Fruit fly (Drosophila melanogaster): ENCODE results near the gene PK1-R.

The PK1-R gene

dm6 chr3R:14061049-14061987, 41.6 kb downstream of the PK1-R start:
- TF ChIP-seq noc (tag; optimal IDR thresholded peaks at IDR 0.05): no peak

dm6 chr3R:14060399-14060798, 42.5 kb downstream of the PK1-R start:
- no peak for TF ChIP-seq noc (tag; optimal IDR thresholded peaks at IDR 0.05)

- TF ChIP-seq noc (tag; optimal IDR thresholded peaks at IDR 0.05): no peak
Observed at dm6 chr3R:14059703-14060300, 43.1 kb downstream of the PK1-R start.

- peak; percentile 48 for TF ChIP-seq noc (tag; optimal IDR thresholded peaks at IDR 0.05)
Observed at dm6 chr3R:14058531-14059431, 44.1 kb downstream of the PK1-R start.

dm6 chr3R:14057132-14057855, 45.6 kb downstream of the PK1-R start:
- no peak for TF ChIP-seq noc (tag; optimal IDR thresholded peaks at IDR 0.05)

dm6 chr3R:14056320-14057053, 46.4 kb downstream of the PK1-R start, which contains the start of gene foxo:
Gene foxo (plus strand): TSS chr3R:14056945.
- TF ChIP-seq noc (tag; optimal IDR thresholded peaks at IDR 0.05): peak; percentile 94

dm6 chr3R:14055944-14056319, 47.0 kb downstream of the PK1-R start:
- TF ChIP-seq noc (tag; optimal IDR thresholded peaks at IDR 0.05): no peak

- TF ChIP-seq noc (tag; optimal IDR thresholded peaks at IDR 0.05): no peak
Observed at dm6 chr3R:14054103-14054502, 48.8 kb downstream of the PK1-R start.

dm6 chr3R:14053037-14053808, 49.7 kb downstream of the PK1-R start:
- TF ChIP-seq noc (tag; optimal IDR thresholded peaks at IDR 0.05): peak; percentile 98

- TF ChIP-seq noc (tag; optimal IDR thresholded peaks at IDR 0.05): peak; percentile 84
Observed at dm6 chr3R:14052182-14053036, 50.5 kb downstream of the PK1-R start.

- peak; percentile 74 for TF ChIP-seq noc (tag; optimal IDR thresholded peaks at IDR 0.05)
Observed at dm6 chr3R:14051391-14051852, 51.5 kb downstream of the PK1-R start.

dm6 chr3R:14050556-14051170, 52.3 kb downstream of the PK1-R start:
- TF ChIP-seq noc (tag; optimal IDR thresholded peaks at IDR 0.05): no peak
